Worm (Caenorhabditis elegans) whole organism, early embryonic: ENCODE results near the gene C17B7.4.

Experiments
- B0310.2 ChIP-seq: sonication (generic microtip); optimal IDR thresholded peaks from 2 replicates; lab custom pipeline; 2016; ENCODE audit warnings: mild to moderate bottlenecking, missing genetic modification characterization, missing compliant biosample characterization
- F13C5.2 ChIP-seq: sonication (generic microtip); optimal IDR thresholded peaks from 2 replicates; lab custom pipeline; 2017; ENCODE audit warnings: mild to moderate bottlenecking, missing genetic modification characterization, inconsistent platforms, missing compliant biosample characterization
- aly-1 ChIP-seq: sonication (generic microtip); optimal IDR thresholded peaks from 2 replicates; lab custom pipeline; 2016; ENCODE audit warnings: missing genetic modification characterization, missing compliant biosample characterization
- ama-1 ChIP-seq: fragments of 150-350 bp; optimal IDR thresholded peaks from 2 replicates; lab custom pipeline; 2014
- ceh-36 ChIP-seq: sonication (generic microtip); optimal IDR thresholded peaks from 2 replicates; lab custom pipeline; 2016; ENCODE audit warnings: missing genetic modification characterization, inconsistent platforms, missing compliant biosample characterization
- ets-7 ChIP-seq: sonication (generic microtip); optimal IDR thresholded peaks from 2 replicates; lab custom pipeline; 2016; ENCODE audit warnings: missing genotype, missing genetic modification characterization, missing compliant biosample characterization
- flt-1 ChIP-seq: fragments of 200-800 bp; sonication (Bioruptor generic); IDR thresholded peaks from 2 replicates; pipeline ENCODE4 v1.3.6; 2022; ENCODE audit warnings: missing genetic modification characterization, missing compliant biosample characterization
- hmg-4 ChIP-seq: fragments of 200-800 bp; sonication (Bioruptor generic); optimal IDR thresholded peaks from 2 replicates; lab custom pipeline; 2018; ENCODE audit warnings: mild to moderate bottlenecking, missing genetic modification characterization, missing compliant biosample characterization
- hnd-1 ChIP-seq: sonication (generic microtip); optimal IDR thresholded peaks from 2 replicates; lab custom pipeline; 2016; ENCODE audit warnings: missing genetic modification characterization, missing compliant biosample characterization
- pes-1 ChIP-seq: fragments of 200-800 bp; sonication (Bioruptor generic); IDR thresholded peaks from 2 replicates; pipeline ENCODE4 v1.3.6; 2022; ENCODE audit warnings: missing genetic modification reagents, missing genetic modification characterization, missing compliant biosample characterization
- scrt-1 ChIP-seq: fragments of 200-800 bp; sonication (Bioruptor generic); IDR thresholded peaks from 2 replicates; pipeline ENCODE4 v1.3.6; 2022; ENCODE audit warnings: missing genetic modification characterization, missing compliant biosample characterization
- sea-1 ChIP-seq: fragments of 200-800 bp; sonication (Bioruptor generic); conservative IDR thresholded peaks from 2 replicates; pipeline ENCODE4 v1.3.6; 2022; ENCODE audit warnings: missing genetic modification characterization, missing compliant biosample characterization
- tbx-11 ChIP-seq: fragments of 200-800 bp; sonication (Bioruptor generic); IDR thresholded peaks from 2 replicates; pipeline ENCODE4 v1.3.6; 2022; ENCODE audit warnings: missing genetic modification characterization, missing compliant biosample characterization
- tbx-37 ChIP-seq: fragments of 200-800 bp; sonication (Bioruptor generic); conservative IDR thresholded peaks from 2 replicates; pipeline ENCODE4 v1.3.6; 2022; ENCODE audit warnings: missing genetic modification reagents, missing genetic modification characterization, missing compliant biosample characterization

DNA sequence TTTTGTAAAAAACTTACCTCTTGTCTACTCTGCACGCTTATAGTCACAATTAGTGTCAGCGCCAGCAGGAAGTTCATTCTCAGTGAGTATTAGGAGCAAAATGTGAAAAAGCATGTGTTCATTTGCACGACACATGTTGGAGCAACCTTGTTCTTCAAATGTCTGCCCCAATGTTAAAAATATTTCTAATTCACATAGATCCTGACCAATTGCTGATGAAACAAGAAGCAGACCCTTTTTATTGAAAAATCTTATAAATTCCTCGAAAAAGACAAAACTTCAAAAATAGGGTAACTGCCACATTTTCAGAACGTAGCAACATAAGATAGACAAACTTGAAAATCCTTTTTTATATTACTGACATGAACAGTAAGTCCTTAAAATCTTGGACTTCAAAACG, 14.9 kb upstream of the C17B7.4 start, which contains the start of gene C17B7.8:
- TF ChIP-seq flt-1 (GFP tag; lab: Robert Waterston, UW) (no peak), B0310.2 (tag; lab: Kevin White, UChicago) (no peak), ets-7 (tag; lab: Kevin White, UChicago) (no peak), ama-1 (lab: Kevin White, UChicago) (no peak), F13C5.2 (no peak), hmg-4 (GFP tag; lab: Kevin White, UChicago) (no peak), tbx-37 (no peak), sea-1 (GFP tag; lab: Robert Waterston, UW) (no peak), ceh-36 (no peak), scrt-1 (no peak), pes-1 (GFP tag; lab: Robert Waterston, UW) (no peak), aly-1 (no peak), tbx-11 (GFP tag; lab: Robert Waterston, UW) (no peak), hnd-1 (tag; lab: Kevin White, UChicago) (no peak)
